Worm (Caenorhabditis elegans): ENCODE measurements around the gene F47B8.13.
"Not testable (repeated sequence)": the region's sequence is repeated elsewhere in the genome, so short reads cannot be mapped to it uniquely, and the experiment has no call there.

F47B8.13 gene

ce11 chrV:14289363-14289762 lies 30.2 kb downstream of the F47B8.13 start, which contains the start of gene F14D7.1:
F14D7.1 (minus strand) TSS chrV:14289463.
- TF ChIP-seq him-1 (tag; optimal IDR thresholded peaks at IDR 0.05) (no peak), dao-5 (tag; optimal IDR thresholded peaks at IDR 0.05) (no peak), W03F9.2 (tag; optimal IDR thresholded peaks at IDR 0.05) (no peak)

ce11 chrV:14285803-14286202 lies 33.7 kb downstream of the F47B8.13 start, which contains the start of gene F40G12.11:
F40G12.11 (plus strand) TSS chrV:14286171.
- TF ChIP-seq W03F9.2 (tag; optimal IDR thresholded peaks at IDR 0.05) (no peak), him-1 (tag; optimal IDR thresholded peaks at IDR 0.05) (no peak), dao-5 (tag; optimal IDR thresholded peaks at IDR 0.05) (no peak)

DNA sequence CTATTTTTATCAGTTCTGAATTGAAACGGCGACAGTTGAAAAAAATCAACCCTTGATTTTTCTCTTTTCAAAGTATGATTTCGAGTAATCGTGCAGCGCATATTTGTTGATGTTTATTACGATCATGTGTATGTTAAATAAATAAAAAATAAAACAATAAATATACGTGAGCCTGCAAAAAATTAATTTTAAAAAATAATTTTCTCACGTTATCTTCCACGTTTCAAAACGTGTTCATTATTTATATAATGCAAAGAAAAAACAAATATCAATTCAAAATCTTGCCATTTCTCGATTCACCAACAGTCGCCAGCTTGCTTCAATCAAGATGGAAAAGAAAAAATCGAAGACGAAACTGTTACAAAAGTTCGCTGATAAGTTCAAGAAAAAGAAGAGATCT lies 36.3 kb downstream of the F47B8.13 start, which contains the start of gene F40G12.10:
Gene F40G12.10 (plus strand): TSS at position 301 of the 400 bp plus-strand sequence.
- TF ChIP-seq dao-5 (tag; optimal IDR thresholded peaks at IDR 0.05) (no peak), W03F9.2 (tag; optimal IDR thresholded peaks at IDR 0.05) (no peak), him-1 (tag; optimal IDR thresholded peaks at IDR 0.05) (no peak)

DNA sequence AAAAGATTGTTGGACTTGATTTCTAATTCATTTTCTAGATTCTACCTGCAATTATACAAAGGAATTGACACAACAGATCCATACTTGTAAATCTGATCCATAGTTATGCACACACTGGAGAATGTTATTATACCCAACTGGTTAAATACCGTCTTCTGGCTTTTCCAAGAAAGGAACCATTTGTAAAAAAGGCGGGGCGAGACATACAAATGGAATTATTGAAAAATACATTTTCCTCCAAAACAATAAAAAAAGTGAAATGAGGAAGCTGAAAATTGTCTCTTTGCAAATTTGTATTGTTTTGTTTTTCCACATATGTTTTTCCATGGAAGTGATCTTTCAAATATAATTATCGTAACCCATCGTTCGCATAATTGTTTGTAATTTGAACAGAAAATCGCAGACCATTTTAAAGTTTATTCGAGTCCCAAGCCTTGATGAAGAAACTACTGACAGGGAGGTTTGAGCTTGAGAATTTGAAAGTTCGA lies 37.3 kb downstream of the F47B8.13 start, which contains the start of the genes srt-74 and F40G12.9:
Gene srt-74 (minus strand): TSS at position 101 of the 488 bp plus-strand sequence.
Gene F40G12.9 (plus strand): TSS at position 438 of the 488 bp plus-strand sequence.
- TF ChIP-seq dao-5 (tag; optimal IDR thresholded peaks at IDR 0.05) = no peak
- no peak for TF ChIP-seq W03F9.2 (tag; optimal IDR thresholded peaks at IDR 0.05)
- no peak for TF ChIP-seq him-1 (tag; optimal IDR thresholded peaks at IDR 0.05)

DNA sequence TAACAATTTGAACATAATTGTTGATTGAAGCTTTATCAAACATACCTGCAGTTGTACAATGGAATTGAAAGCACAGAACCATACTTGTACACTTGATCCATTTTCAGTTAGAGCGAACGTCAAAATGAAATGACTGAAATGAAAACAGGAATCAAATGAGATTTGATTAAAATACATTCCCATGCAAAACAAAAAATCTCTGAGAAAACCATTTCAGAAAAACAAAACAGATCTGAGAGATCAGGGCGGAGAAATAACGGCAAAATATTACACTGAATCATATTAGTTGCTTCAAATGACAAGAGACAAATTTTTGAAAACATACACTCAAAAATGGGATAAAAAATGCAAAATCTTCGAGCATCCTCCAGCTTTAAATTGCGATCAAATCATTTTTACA lies 39.8 kb downstream of the F47B8.13 start, which contains the start of gene srt-33:
Gene srt-33 (minus strand): TSS at position 101 of the 400 bp plus-strand sequence.
- no peak for TF ChIP-seq him-1 (tag; optimal IDR thresholded peaks at IDR 0.05)
- no peak for TF ChIP-seq dao-5 (tag; optimal IDR thresholded peaks at IDR 0.05)
- no peak for TF ChIP-seq W03F9.2 (tag; optimal IDR thresholded peaks at IDR 0.05)

DNA sequence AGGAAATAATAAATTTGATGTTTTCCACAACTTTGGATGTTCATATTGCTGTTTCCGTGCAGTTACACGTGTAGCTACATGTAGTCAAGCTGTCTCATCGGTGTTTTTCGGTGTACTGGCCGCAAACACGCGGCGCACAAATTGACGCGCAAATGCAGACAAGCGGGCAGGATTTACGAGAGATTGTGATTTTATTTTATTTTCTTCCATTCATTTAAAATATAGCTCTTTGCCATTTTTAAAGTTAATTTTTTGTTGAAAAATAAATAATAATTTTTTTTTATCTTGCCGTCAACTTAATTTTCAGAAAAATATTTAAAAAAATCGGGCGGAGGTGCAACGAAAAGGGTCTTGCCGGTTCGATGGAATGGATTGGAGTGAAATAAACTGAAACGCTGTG lies 45.3 kb downstream of the F47B8.13 start, which contains the start of gene F40G12.7:
Gene F40G12.7 (plus strand): TSS at position 301 of the 400 bp plus-strand sequence.
- TF ChIP-seq him-1, dao-5, W03F9.2 (tag; optimal IDR thresholded peaks at IDR 0.05): not testable (repeated sequence)

DNA sequence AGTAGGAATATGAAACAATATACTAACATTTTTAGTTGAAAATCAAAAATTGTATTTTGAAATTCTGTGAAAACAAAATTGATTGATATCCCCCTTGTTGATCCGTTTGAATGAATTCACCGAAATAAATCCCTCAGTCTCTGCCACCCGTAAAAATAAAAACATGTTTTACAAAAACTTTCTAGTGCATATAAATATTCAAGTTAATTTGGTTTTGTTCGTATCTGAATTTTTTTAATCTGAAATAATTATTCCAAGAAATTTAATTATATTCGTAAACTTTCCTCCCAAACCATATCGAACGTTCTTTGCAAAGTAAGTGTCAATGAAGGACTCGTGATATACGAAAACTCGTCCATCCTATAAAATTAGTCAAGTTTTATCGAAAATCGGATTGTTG lies 46.5 kb downstream of the F47B8.13 start, which contains the start of gene F40G12.6:
Gene F40G12.6 (minus strand): TSS at position 101 of the 400 bp plus-strand sequence.
- TF ChIP-seq W03F9.2 (tag; optimal IDR thresholded peaks at IDR 0.05) (no peak), dao-5 (tag; optimal IDR thresholded peaks at IDR 0.05) (no peak), him-1 (tag; optimal IDR thresholded peaks at IDR 0.05) (no peak)

DNA sequence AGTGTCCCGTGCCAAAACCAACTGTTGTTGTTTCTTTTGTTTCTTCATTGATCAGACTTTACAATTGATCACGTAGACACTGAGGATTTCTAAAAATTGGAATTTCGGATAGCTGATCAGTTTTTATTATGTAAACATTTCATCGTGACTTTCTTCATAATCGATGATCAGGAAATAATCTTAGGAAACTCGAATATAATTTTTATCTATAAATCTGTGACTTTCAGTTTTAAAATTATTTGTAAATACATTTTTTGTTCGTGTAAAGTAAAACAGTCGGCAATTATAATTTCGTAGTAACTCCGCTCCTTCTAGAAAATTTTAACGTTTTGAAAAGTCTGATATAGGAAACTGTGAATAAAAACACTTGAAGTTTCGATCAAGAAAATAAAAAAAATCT lies 48.8 kb downstream of the F47B8.13 start, which contains the start of gene F40G12.5:
Gene F40G12.5 (minus strand): TSS at position 101 of the 400 bp plus-strand sequence.
- TF ChIP-seq dao-5 (tag; optimal IDR thresholded peaks at IDR 0.05) = no peak
- TF ChIP-seq him-1 (tag; optimal IDR thresholded peaks at IDR 0.05) = no peak
- TF ChIP-seq W03F9.2 (tag; optimal IDR thresholded peaks at IDR 0.05) = no peak
